Worm (Caenorhabditis elegans) whole organism, L2 larva: ENCODE data around the gene znf-598.

Source experiments
- C34F6.9 ChIP-seq: fragments of 150-350 bp; optimal IDR thresholded peaks from 2 replicates; lab custom pipeline; 2014; ENCODE audit warnings: missing biosample characterization, missing genetic modification characterization
- F13H6.1 ChIP-seq: sonication (generic microtip); optimal IDR thresholded peaks from 2 replicates; lab custom pipeline; 2016; ENCODE audit warnings: missing genetic modification characterization, missing compliant biosample characterization
- R02D3.7 ChIP-seq: fragments of 150-350 bp; optimal IDR thresholded peaks from 2 replicates; lab custom pipeline; 2014; ENCODE audit warnings: missing biosample characterization, missing genetic modification characterization
- Y55F3AM.14 ChIP-seq: fragments of 200-800 bp; sonication (Bioruptor generic); optimal IDR thresholded peaks from 2 replicates; lab custom pipeline; 2018; ENCODE audit warnings: mild to moderate bottlenecking, missing genetic modification characterization, missing compliant biosample characterization
- ZK546.5 ChIP-seq: sonication (generic microtip); optimal IDR thresholded peaks from 2 replicates; lab custom pipeline; 2017; ENCODE audit warnings: missing biosample characterization, missing genetic modification characterization
- alr-1 ChIP-seq: fragments of 150-350 bp; optimal IDR thresholded peaks from 2 replicates; lab custom pipeline; 2014; ENCODE audit warnings: missing biosample characterization, missing genetic modification characterization
- aly-2 ChIP-seq: fragments of 150-350 bp; optimal IDR thresholded peaks from 2 replicates; lab custom pipeline; 2014; ENCODE audit warnings: missing biosample characterization, missing genetic modification characterization
- ama-1 ChIP-seq: fragments of 150-350 bp; optimal IDR thresholded peaks from 2 replicates; lab custom pipeline; 2018; ENCODE audit warnings: inconsistent platforms
- blmp-1 ChIP-seq: sonication (generic microtip); optimal IDR thresholded peaks from 2 replicates; lab custom pipeline; 2017; ENCODE audit warnings: missing genetic modification characterization, mild to moderate bottlenecking, missing compliant biosample characterization, antibody characterized with exemption, moderate library complexity; ENCODE audit not compliant: insufficient read depth
- ceh-16 ChIP-seq: fragments of 150-350 bp; optimal IDR thresholded peaks from 2 replicates; lab custom pipeline; 2014; ENCODE audit warnings: missing biosample characterization, missing genetic modification characterization
- ceh-82 ChIP-seq: fragments of 150-350 bp; optimal IDR thresholded peaks from 2 replicates; lab custom pipeline; 2014; ENCODE audit warnings: missing biosample characterization, missing genetic modification characterization
- crh-2 ChIP-seq: sonication (generic microtip); optimal IDR thresholded peaks from 2 replicates; lab custom pipeline; 2017; ENCODE audit warnings: missing biosample characterization, missing genetic modification characterization
- dmd-4 ChIP-seq: sonication (generic microtip); optimal IDR thresholded peaks from 2 replicates; lab custom pipeline; 2017; ENCODE audit warnings: missing biosample characterization, missing genetic modification characterization
- egl-27 ChIP-seq: sonication (generic microtip); optimal IDR thresholded peaks from 3 replicates; lab custom pipeline; 2017; ENCODE audit warnings: missing biosample characterization, missing genetic modification reagents, missing genetic modification characterization
- elt-1 ChIP-seq: fragments of 150-350 bp; optimal IDR thresholded peaks from 2 replicates; lab custom pipeline; 2014; ENCODE audit warnings: missing biosample characterization, missing genetic modification characterization
- elt-3 ChIP-seq: sonication (generic microtip); optimal IDR thresholded peaks from 2 replicates; lab custom pipeline; 2017; ENCODE audit warnings: missing biosample characterization, missing genetic modification characterization
- fos-1 ChIP-seq: fragments of 150-350 bp; optimal IDR thresholded peaks from 2 replicates; lab custom pipeline; 2014; ENCODE audit warnings: missing biosample characterization, missing genetic modification characterization
- gmeb-1 ChIP-seq: fragments of 150-350 bp; optimal IDR thresholded peaks from 2 replicates; lab custom pipeline; 2014; ENCODE audit warnings: missing biosample characterization, missing genetic modification characterization
- lin-11 ChIP-seq: fragments of 150-350 bp; sonication (generic microtip); optimal IDR thresholded peaks from 2 replicates; lab custom pipeline; 2014; ENCODE audit warnings: missing biosample characterization, missing genetic modification characterization, inconsistent platforms, mixed read lengths
- lin-13 ChIP-seq: fragments of 150-350 bp; optimal IDR thresholded peaks from 2 replicates; lab custom pipeline; 2014; ENCODE audit warnings: missing biosample characterization, missing genetic modification reagents, missing genetic modification characterization
- lin-39 ChIP-seq: fragments of 150-350 bp; optimal IDR thresholded peaks from 2 replicates; lab custom pipeline; 2014; ENCODE audit warnings: missing biosample characterization, missing genetic modification reagents, missing genetic modification characterization
- lsy-2 ChIP-seq, 2 experiments: fragments of 150-350 bp in 1 of 2; sonication (generic microtip) in 1 of 2; optimal IDR thresholded peaks; 2 replicates each; lab custom pipeline; 2014 to 2017; ENCODE audit warnings: missing biosample characterization in 2 of 2, missing genetic modification characterization in 2 of 2
- mab-5 ChIP-seq: fragments of 150-350 bp; optimal IDR thresholded peaks from 2 replicates; lab custom pipeline; 2014; ENCODE audit warnings: missing biosample characterization, missing genetic modification characterization
- mbf-1 ChIP-seq: sonication (generic microtip); optimal IDR thresholded peaks from 2 replicates; lab custom pipeline; 2017; ENCODE audit warnings: missing biosample characterization, missing genetic modification characterization
- mdl-1 ChIP-seq, 2 experiments: fragments of 150-350 bp in 1 of 2; sonication (generic microtip) in 1 of 2; optimal IDR thresholded peaks; 2 replicates each; lab custom pipeline; 2017; ENCODE audit warnings: missing biosample characterization in 2 of 2, missing genetic modification characterization in 2 of 2
- nhr-10 ChIP-seq: sonication (generic microtip); optimal IDR thresholded peaks from 2 replicates; lab custom pipeline; 2017; ENCODE audit warnings: missing biosample characterization, missing genetic modification characterization
- nhr-11 ChIP-seq: fragments of 150-350 bp; optimal IDR thresholded peaks from 2 replicates; lab custom pipeline; 2014; ENCODE audit warnings: missing biosample characterization, missing genetic modification characterization
- nhr-12 ChIP-seq: fragments of 150-350 bp; optimal IDR thresholded peaks from 2 replicates; lab custom pipeline; 2014; ENCODE audit warnings: missing biosample characterization, missing genetic modification characterization
- nhr-129 ChIP-seq: fragments of 150-350 bp; optimal IDR thresholded peaks from 2 replicates; lab custom pipeline; 2014; ENCODE audit warnings: missing biosample characterization, missing genetic modification characterization
- nhr-21 ChIP-seq: fragments of 150-350 bp; optimal IDR thresholded peaks from 2 replicates; lab custom pipeline; 2014; ENCODE audit warnings: missing biosample characterization, missing genetic modification characterization
- nhr-23 ChIP-seq: fragments of 150-350 bp; optimal IDR thresholded peaks from 2 replicates; lab custom pipeline; 2014; ENCODE audit warnings: missing biosample characterization, missing genetic modification reagents, missing genetic modification characterization
- nhr-237 ChIP-seq: fragments of 150-350 bp; optimal IDR thresholded peaks from 2 replicates; lab custom pipeline; 2014; ENCODE audit warnings: missing biosample characterization, missing genetic modification characterization
- nhr-25 ChIP-seq: fragments of 150-350 bp; sonication (generic microtip); optimal IDR thresholded peaks from 3 replicates; lab custom pipeline; 2014; ENCODE audit warnings: missing biosample characterization, missing genetic modification characterization
- nhr-6 ChIP-seq: fragments of 150-350 bp; optimal IDR thresholded peaks from 2 replicates; lab custom pipeline; 2014; ENCODE audit warnings: missing biosample characterization, missing genetic modification characterization
- nhr-77 ChIP-seq: fragments of 150-350 bp; optimal IDR thresholded peaks from 2 replicates; lab custom pipeline; 2014; ENCODE audit warnings: missing biosample characterization, missing genetic modification characterization
- peb-1 ChIP-seq: fragments of 150-350 bp; optimal IDR thresholded peaks from 2 replicates; lab custom pipeline; 2014; ENCODE audit warnings: missing biosample characterization, missing genetic modification characterization
- sem-4 ChIP-seq: fragments of 150-350 bp; optimal IDR thresholded peaks from 2 replicates; lab custom pipeline; 2014; ENCODE audit warnings: missing biosample characterization, missing genetic modification reagents, missing genetic modification characterization
- skn-1 ChIP-seq: sonication (generic microtip); optimal IDR thresholded peaks from 2 replicates; lab custom pipeline; 2017; ENCODE audit warnings: missing biosample characterization, missing genetic modification characterization
- sma-3 ChIP-seq: sonication (generic microtip); optimal IDR thresholded peaks from 2 replicates; lab custom pipeline; 2016; ENCODE audit warnings: missing genetic modification reagents, missing genetic modification characterization, missing compliant biosample characterization
- sma-9 ChIP-seq, 2 experiments: fragments of 150-350 bp in 1 of 2; sonication (generic microtip) in 1 of 2; optimal IDR thresholded peaks; 2 replicates each; lab custom pipeline; 2014 to 2016; ENCODE audit warnings: missing genetic modification characterization in 2 of 2, mild to moderate bottlenecking in 1 of 2, missing biosample characterization in 1 of 2, missing compliant biosample characterization in 1 of 2, missing genetic modification reagents in 1 of 2, moderate library complexity in 1 of 2
- snpc-4 ChIP-seq: fragments of 150-350 bp; optimal IDR thresholded peaks from 2 replicates; lab custom pipeline; 2014; ENCODE audit warnings: missing biosample characterization, missing genetic modification characterization
- unc-39 ChIP-seq: fragments of 150-350 bp; optimal IDR thresholded peaks from 2 replicates; lab custom pipeline; 2014; ENCODE audit warnings: missing biosample characterization, missing genetic modification characterization
- unc-55 ChIP-seq: fragments of 150-350 bp; sonication (generic microtip); optimal IDR thresholded peaks from 3 replicates; lab custom pipeline; 2014; ENCODE audit warnings: missing biosample characterization, missing genetic modification reagents, missing genetic modification characterization
- unc-62 ChIP-seq: fragments of 150-350 bp; optimal IDR thresholded peaks from 2 replicates; lab custom pipeline; 2014; ENCODE audit warnings: missing biosample characterization, missing genetic modification reagents, missing genetic modification characterization
- zag-1 ChIP-seq: fragments of 150-350 bp; optimal IDR thresholded peaks from 2 replicates; lab custom pipeline; 2014; ENCODE audit warnings: missing biosample characterization, missing genetic modification characterization
- ztf-1 ChIP-seq: fragments of 200-800 bp; sonication (Bioruptor generic); conservative IDR thresholded peaks from 2 replicates; pipeline ENCODE4 v1.3.6; 2022; ENCODE audit warnings: missing genetic modification characterization, missing compliant biosample characterization
- ztf-11 ChIP-seq: sonication (generic microtip); optimal IDR thresholded peaks from 2 replicates; lab custom pipeline; 2017; ENCODE audit warnings: missing biosample characterization, missing genetic modification characterization
- ztf-4 ChIP-seq: fragments of 150-350 bp; optimal IDR thresholded peaks from 2 replicates; lab custom pipeline; 2014; ENCODE audit warnings: missing biosample characterization, missing genetic modification characterization

The znf-598 gene

ce11 chrII:7059274-7059757, 33.7 kb downstream of the znf-598 start (continued):
- TF ChIP-seq nhr-77 (tag; lab: Kevin White, UChicago): no peak
- no peak for TF ChIP-seq nhr-237 (tag; lab: Kevin White, UChicago)
- no peak for TF ChIP-seq elt-1
- no peak for TF ChIP-seq ZK546.5 (tag; lab: Kevin White, UChicago)
- no peak for TF ChIP-seq dmd-4 (tag; lab: Kevin White, UChicago)
- TF ChIP-seq lin-39 (tag; lab: Kevin White, UChicago): no peak
- TF ChIP-seq lsy-2 (tag; optimal IDR thresholded peaks at IDR 0.05; lab: Kevin White, UChicago): peak in 1 of 2 experiments; percentile 58
- no peak for TF ChIP-seq mbf-1
- TF ChIP-seq R02D3.7 (tag; lab: Kevin White, UChicago): no peak
- TF ChIP-seq gmeb-1 (tag; lab: Kevin White, UChicago): peak; percentile 38
- no peak for TF ChIP-seq peb-1 (tag; lab: Kevin White, UChicago)
- TF ChIP-seq egl-27 (tag; lab: Kevin White, UChicago): peak; percentile 20
- TF ChIP-seq lin-11: no peak
- no peak for TF ChIP-seq aly-2
- TF ChIP-seq nhr-21 (tag; lab: Kevin White, UChicago): peak; percentile 62
- TF ChIP-seq nhr-25 (tag; lab: Kevin White, UChicago): peak; percentile 48
- peak; percentile 84 for TF ChIP-seq nhr-129 (tag; lab: Kevin White, UChicago)
- peak; percentile 3 for TF ChIP-seq mab-5 (tag; lab: Kevin White, UChicago)
- TF ChIP-seq nhr-10 (tag; lab: Kevin White, UChicago): no peak
- no peak for TF ChIP-seq ztf-11
- no peak for TF ChIP-seq alr-1
- no peak for TF ChIP-seq ztf-1 (GFP tag; lab: Robert Waterston, UW)
- no peak for TF ChIP-seq nhr-12
- no peak for TF ChIP-seq ceh-82
- TF ChIP-seq crh-2: peak; percentile 85
- TF ChIP-seq ztf-4 (tag; lab: Kevin White, UChicago): peak; percentile 36

ce11 chrII:7060202-7060601, 34.6 kb downstream of the znf-598 start:
- TF ChIP-seq nhr-11: no peak
- peak; percentile 65 for TF ChIP-seq sma-9 (GFP tag; optimal IDR thresholded peaks at IDR 0.05; lab: Kevin White, UChicago)
- TF ChIP-seq sma-9 (tag; optimal IDR thresholded peaks at IDR 0.05; lab: Kevin White, UChicago): no peak
- TF ChIP-seq sma-3 (GFP tag; lab: Kevin White, UChicago): peak; percentile 14
- no peak for TF ChIP-seq nhr-25 (tag; lab: Kevin White, UChicago)
- TF ChIP-seq ama-1 (lab: Kevin White, UChicago): no peak
- no peak for TF ChIP-seq ZK546.5 (tag; lab: Kevin White, UChicago)
- no peak for TF ChIP-seq nhr-23 (tag; lab: Kevin White, UChicago)
- TF ChIP-seq ceh-16 (tag; lab: Kevin White, UChicago): no peak
- TF ChIP-seq egl-27 (tag; lab: Kevin White, UChicago): no peak
- TF ChIP-seq nhr-6 (tag; lab: Kevin White, UChicago): no peak
- TF ChIP-seq ztf-4 (tag; lab: Kevin White, UChicago): no peak
- no peak for TF ChIP-seq unc-55 (GFP tag; lab: Kevin White, UChicago)
- no peak for TF ChIP-seq R02D3.7 (tag; lab: Kevin White, UChicago)
- TF ChIP-seq dmd-4 (tag; lab: Kevin White, UChicago): no peak
- TF ChIP-seq skn-1: peak; percentile 92
- no peak for TF ChIP-seq zag-1
- TF ChIP-seq snpc-4 (tag; lab: Kevin White, UChicago): no peak
- TF ChIP-seq fos-1 (tag; lab: Kevin White, UChicago): peak; percentile 83
- no peak for TF ChIP-seq Y55F3AM.14
- peak in 1 of 2 experiments; percentile 7 for TF ChIP-seq lsy-2 (tag; optimal IDR thresholded peaks at IDR 0.05; lab: Kevin White, UChicago)
- peak; percentile 55 for TF ChIP-seq F13H6.1 (tag; lab: Kevin White, UChicago)
- TF ChIP-seq alr-1: no peak
- no peak for TF ChIP-seq mab-5 (tag; lab: Kevin White, UChicago)
- TF ChIP-seq C34F6.9 (tag; lab: Kevin White, UChicago): no peak
- TF ChIP-seq ceh-82: no peak
- TF ChIP-seq lin-11: no peak
- peak; percentile 58 for TF ChIP-seq crh-2
- no peak for TF ChIP-seq nhr-21 (tag; lab: Kevin White, UChicago)
- peak; percentile 76 for TF ChIP-seq nhr-129 (tag; lab: Kevin White, UChicago)
- TF ChIP-seq sem-4 (tag; lab: Kevin White, UChicago): no peak
- no peak for TF ChIP-seq nhr-237 (tag; lab: Kevin White, UChicago)
- no peak for TF ChIP-seq ztf-1 (GFP tag; lab: Robert Waterston, UW)
- no peak for TF ChIP-seq lin-13 (GFP tag; lab: Kevin White, UChicago)
- TF ChIP-seq gmeb-1 (tag; lab: Kevin White, UChicago): peak; percentile 29
- no peak for TF ChIP-seq nhr-10 (tag; lab: Kevin White, UChicago)
- TF ChIP-seq lin-39 (tag; lab: Kevin White, UChicago): no peak
- TF ChIP-seq unc-62 (GFP tag; lab: Kevin White, UChicago): no peak
- TF ChIP-seq ztf-11: no peak
- TF ChIP-seq aly-2: no peak
- TF ChIP-seq mbf-1: no peak
- no peak for TF ChIP-seq mdl-1 (tag; optimal IDR thresholded peaks at IDR 0.05; lab: Kevin White, UChicago)
- TF ChIP-seq nhr-77 (tag; lab: Kevin White, UChicago): no peak
- TF ChIP-seq nhr-12: no peak
- TF ChIP-seq elt-1: no peak
- no peak for TF ChIP-seq peb-1 (tag; lab: Kevin White, UChicago)
- TF ChIP-seq blmp-1 (tag; lab: Kevin White, UChicago): no peak
- no peak for TF ChIP-seq elt-3 (tag; lab: Kevin White, UChicago)
- TF ChIP-seq unc-39 (tag; lab: Kevin White, UChicago): no peak
- TF ChIP-seq, all 48 proteins: peak for 9
